Worm (Caenorhabditis elegans): ENCODE results near the gene F56C3.3.
A peak's percentile ranks its signal among the peaks of the same experiment; 100 is the strongest.

F56C3.3 gene

DNA sequence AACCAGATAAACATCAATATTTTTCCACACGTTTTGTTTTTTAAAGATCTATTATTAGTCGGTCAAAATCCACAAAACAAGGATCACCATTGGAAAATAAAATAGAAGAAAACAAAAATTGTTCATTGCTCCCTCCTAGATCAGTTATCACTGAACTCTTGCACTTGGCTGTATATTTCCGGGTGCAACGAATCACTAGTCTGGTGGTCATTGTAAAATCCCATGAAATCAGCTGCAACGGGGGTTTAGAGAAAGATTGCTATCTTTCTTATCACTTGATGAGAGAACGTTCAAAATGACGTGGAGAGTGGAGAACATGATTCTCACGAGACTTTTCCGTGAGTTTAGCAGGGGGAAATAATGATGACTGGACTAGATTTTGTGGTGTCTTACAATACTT, 37.6 kb upstream of the F56C3.3 start (continued):
- no peak for TF ChIP-seq ztf-28 (GFP tag; IDR thresholded peaks at IDR 0.05)
- peak; percentile 51 for TF ChIP-seq atf-7 (tag; optimal IDR thresholded peaks at IDR 0.05)
- no peak for TF ChIP-seq F49E8.2 (tag; optimal IDR thresholded peaks at IDR 0.05; ENCODE audit: insufficient read depth)
- TF ChIP-seq K11D2.4 (GFP tag; IDR thresholded peaks at IDR 0.05): 0 out of 2 replicates have a peak, but pooled peaks have one; percentile 32

DNA sequence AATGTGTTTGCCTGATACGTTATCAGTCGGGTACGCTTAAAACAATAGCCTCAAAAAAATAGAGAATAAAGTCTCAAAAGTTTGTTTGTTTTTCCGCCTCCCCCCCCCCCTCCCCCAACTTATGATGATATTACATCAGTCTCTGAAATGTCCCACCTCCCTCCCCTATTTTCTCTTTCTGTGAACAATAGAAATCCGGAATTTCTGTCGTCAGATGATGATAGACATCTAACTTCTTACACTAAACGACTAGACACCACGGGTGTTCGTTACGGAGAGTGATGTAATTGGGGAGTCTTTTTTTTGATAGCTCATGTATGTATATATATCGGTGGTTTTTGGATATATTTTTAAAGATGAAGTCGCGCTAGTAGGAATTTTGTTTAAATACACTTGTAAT, 36.2 kb upstream of the F56C3.3 start:
- TF ChIP-seq snpc-1.3 (tag; optimal IDR thresholded peaks at IDR 0.05; ENCODE audit: insufficient read depth) (no peak), hmg-1.2 (GFP tag; IDR thresholded peaks at IDR 0.05) (no peak), aptf-3 (GFP tag; IDR thresholded peaks at IDR 0.05) (no peak), snpc-4 (GFP tag; optimal IDR thresholded peaks at IDR 0.05) (no peak), snpc-4 (tag; optimal IDR thresholded peaks at IDR 0.05) (no peak), xnd-1 (tag; optimal IDR thresholded peaks at IDR 0.05) (no peak), B0019.2 (GFP tag; conservative IDR thresholded peaks at IDR 0.05) (no peak), tbx-9 (tag; optimal IDR thresholded peaks at IDR 0.05; ENCODE audit: borderline replicate concordance) (no peak), dpff-1 (tag; optimal IDR thresholded peaks at IDR 0.05) (no peak), him-1 (tag; optimal IDR thresholded peaks at IDR 0.05) (no peak), hsf-1 (GFP tag; IDR thresholded peaks at IDR 0.05) (no peak), ztf-22 (GFP tag; optimal IDR thresholded peaks at IDR 0.05) (no peak), nfya-1 (tag; optimal IDR thresholded peaks at IDR 0.05; ENCODE audit: borderline replicate concordance, insufficient read depth) (no peak), pbrm-1 (GFP tag; IDR thresholded peaks at IDR 0.05) (no peak), C06A6.2 (GFP tag; conservative IDR thresholded peaks at IDR 0.05) (no peak), K11D2.4 (GFP tag; IDR thresholded peaks at IDR 0.05) (no peak), ztf-18 (tag; optimal IDR thresholded peaks at IDR 0.05) (no peak), atf-7 (tag; optimal IDR thresholded peaks at IDR 0.05) (no peak), zim-3 (tag; optimal IDR thresholded peaks at IDR 0.05) (no peak)

DNA sequence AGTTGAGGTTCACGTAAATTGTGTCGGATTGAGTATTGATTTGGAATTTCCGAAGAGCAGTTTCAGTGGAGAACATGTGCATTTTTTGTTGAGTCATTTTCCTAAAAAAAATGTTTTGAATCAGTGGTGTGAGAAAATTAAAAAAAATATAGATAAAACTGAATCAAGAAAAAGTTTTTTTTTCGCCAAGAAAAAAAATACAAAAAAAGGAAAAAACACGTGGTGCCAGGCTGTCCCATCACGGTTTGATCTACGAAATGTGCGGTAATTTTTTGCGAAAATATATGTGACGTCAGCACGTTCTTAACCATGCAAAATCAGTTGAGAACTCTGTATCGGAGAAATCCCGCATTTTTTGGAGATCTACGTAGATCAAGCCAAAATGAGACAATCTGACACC, 35.7 kb upstream of the F56C3.3 start, which contains the start of gene F56C3.9:
F56C3.9 (minus strand) TSS at position 101 of the 400 bp plus-strand sequence.
- TF ChIP-seq C17E4.6 (GFP tag; IDR thresholded peaks at IDR 0.05) (no peak), pha-4 (tag; optimal IDR thresholded peaks at IDR 0.05) (no peak), K12H6.12 (tag; optimal IDR thresholded peaks at IDR 0.05) (no peak), F37B4.10 (GFP tag; IDR thresholded peaks at IDR 0.05) (no peak), snpc-1.1 (tag; optimal IDR thresholded peaks at IDR 0.05; ENCODE audit: insufficient read depth) (no peak), F23B12.7 (tag; optimal IDR thresholded peaks at IDR 0.05; ENCODE audit: insufficient read depth) (no peak), ZK185.1 (tag; optimal IDR thresholded peaks at IDR 0.05; ENCODE audit: poor library complexity, severe bottlenecking) (no peak), somi-1 (GFP tag; optimal IDR thresholded peaks at IDR 0.05) (no peak), unc-130 (GFP tag; optimal IDR thresholded peaks at IDR 0.05) (no peak), B0035.1 (tag; optimal IDR thresholded peaks at IDR 0.05) (no peak)

DNA sequence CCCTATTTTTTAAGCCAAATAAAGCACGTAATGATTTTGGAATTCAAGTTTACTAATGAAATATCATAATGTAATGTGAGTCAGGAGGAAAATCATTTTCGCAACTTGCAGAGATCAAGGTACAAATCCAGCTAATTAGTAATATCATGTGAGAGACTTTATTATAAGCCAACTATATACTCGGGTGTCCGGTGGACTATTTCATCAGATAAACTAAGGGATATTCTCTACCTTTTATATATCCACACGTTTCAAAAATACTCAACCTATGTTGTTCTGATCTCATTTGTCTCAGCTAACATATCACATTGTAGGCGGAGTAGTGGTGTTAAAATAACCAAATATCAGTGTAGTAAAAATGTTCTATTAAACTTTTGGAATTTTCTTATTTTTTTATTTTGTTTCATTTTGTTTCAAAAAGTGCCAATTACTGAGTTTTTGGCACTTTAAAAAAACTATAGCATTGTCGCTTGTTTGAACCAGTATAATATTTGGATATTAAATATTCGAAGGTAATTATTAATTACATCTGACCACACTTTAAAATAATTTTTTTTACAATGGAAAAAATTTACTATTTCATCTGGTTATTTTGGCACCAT, 31.3 kb upstream of the F56C3.3 start:
- TF ChIP-seq mes-4 (tag; optimal IDR thresholded peaks at IDR 0.05) (no peak), bed-2 (GFP tag; IDR thresholded peaks at IDR 0.05) (no peak), lir-1 (GFP tag; conservative IDR thresholded peaks at IDR 0.05) (no peak), F57A8.1 (GFP tag; optimal IDR thresholded peaks at IDR 0.05) (no peak), F10E7.11 (tag; optimal IDR thresholded peaks at IDR 0.05) (peak; percentile 71), akir-1 (GFP tag; optimal IDR thresholded peaks at IDR 0.05) (peak; percentile 23), repo-1 (tag; optimal IDR thresholded peaks at IDR 0.05) (peak; percentile 94), aptf-2 (GFP tag; conservative IDR thresholded peaks at IDR 0.05) (no peak), ztf-26 (tag; optimal IDR thresholded peaks at IDR 0.05) (peak; percentile 98), ztf-6 (GFP tag; IDR thresholded peaks at IDR 0.05) (no peak), F37B4.10 (GFP tag; IDR thresholded peaks at IDR 0.05) (0 out of 2 replicates have a peak, but pooled peaks have one; percentile 84), nfya-2 (GFP tag; IDR thresholded peaks at IDR 0.05) (no peak), mel-28 (tag; optimal IDR thresholded peaks at IDR 0.05; ENCODE audit: borderline replicate concordance) (no peak), Y79H2A.3 (GFP tag; conservative IDR thresholded peaks at IDR 0.05) (no peak), unc-130 (GFP tag; optimal IDR thresholded peaks at IDR 0.05) (no peak), K11D2.4 (GFP tag; IDR thresholded peaks at IDR 0.05) (peak; percentile 96)
